Worm (Caenorhabditis elegans): ENCODE data around the gene ent-1.

ent-1 gene

ce11 chrIV:11623759-11624287, 31.4 kb downstream of the ent-1 start (continued):
- TF ChIP-seq mep-1 (tag; optimal IDR thresholded peaks at IDR 0.05) (no peak), ZK337.2 (GFP tag; IDR thresholded peaks at IDR 0.05) (no peak), egl-27 (tag; optimal IDR thresholded peaks at IDR 0.05) (no peak), daf-8 (GFP tag; IDR thresholded peaks at IDR 0.05) (no peak), rbr-2 (tag; optimal IDR thresholded peaks at IDR 0.05) (no peak), unc-62 (GFP tag; optimal IDR thresholded peaks at IDR 0.05 in 1 of 2) (peak in 1 of 2 experiments; percentile 88), unc-62 (tag; optimal IDR thresholded peaks at IDR 0.05) (no peak), nhr-28 (tag; optimal IDR thresholded peaks at IDR 0.05) (peak; percentile 61), lin-15B (tag; optimal IDR thresholded peaks at IDR 0.05) (no peak), nhr-10 (tag; optimal IDR thresholded peaks at IDR 0.05) (no peak), ceh-82 (tag; optimal IDR thresholded peaks at IDR 0.05) (no peak), F37D6.2 (tag; optimal IDR thresholded peaks at IDR 0.05) (no peak), jun-1 (tag; optimal IDR thresholded peaks at IDR 0.05) (no peak), Y105C5A.15 (GFP tag; IDR thresholded peaks at IDR 0.05) (no peak), pqm-1 (tag; optimal IDR thresholded peaks at IDR 0.05) (peak; percentile 65), tra-1 (GFP tag; IDR thresholded peaks at IDR 0.05) (no peak), hlh-11 (tag; optimal IDR thresholded peaks at IDR 0.05) (peak; percentile 59), ceh-62 (tag; optimal IDR thresholded peaks at IDR 0.05) (no peak), lsy-2 (tag; optimal IDR thresholded peaks at IDR 0.05) (no peak), lin-1 (GFP tag; IDR thresholded peaks at IDR 0.05) (no peak), ctbp-1 (GFP tag; IDR thresholded peaks at IDR 0.05) (no peak), mxl-3 (GFP tag; optimal IDR thresholded peaks at IDR 0.05) (no peak), php-3 (GFP tag; IDR thresholded peaks at IDR 0.05) (no peak), lim-7 (GFP tag; IDR thresholded peaks at IDR 0.05) (no peak)

ce11 chrIV:11623060-11623459, 32.2 kb downstream of the ent-1 start, which contains the start of gene lys-4:
Gene lys-4 (minus strand): TSS chrIV:11623174.
- no peak for TF ChIP-seq nhr-6 (tag; optimal IDR thresholded peaks at IDR 0.05)
- TF ChIP-seq vab-7 (GFP tag; IDR thresholded peaks at IDR 0.05) = no peak
- no peak for TF ChIP-seq ztf-11 (tag; optimal IDR thresholded peaks at IDR 0.05)
- no peak for TF ChIP-seq hif-1 (tag; optimal IDR thresholded peaks at IDR 0.05)
- TF ChIP-seq dmd-6 (GFP tag; IDR thresholded peaks at IDR 0.05) = peak; percentile 40
- TF ChIP-seq egl-27 (tag; optimal IDR thresholded peaks at IDR 0.05) = no peak
- peak; percentile 30 for TF ChIP-seq hlh-11 (tag; optimal IDR thresholded peaks at IDR 0.05)
- TF ChIP-seq ama-1 (optimal IDR thresholded peaks at IDR 0.05) = no peak
- TF ChIP-seq pqm-1 (tag; optimal IDR thresholded peaks at IDR 0.05) = no peak
- no peak for TF ChIP-seq daf-16 (GFP tag; optimal IDR thresholded peaks at IDR 0.05)
- peak; percentile 33 for TF ChIP-seq daf-16 (tag; optimal IDR thresholded peaks at IDR 0.05)
- TF ChIP-seq F37D6.2 (tag; optimal IDR thresholded peaks at IDR 0.05) = no peak
- no peak for TF ChIP-seq nhr-42 (GFP tag; IDR thresholded peaks at IDR 0.05)
- peak; percentile 36 for TF ChIP-seq nhr-28 (tag; optimal IDR thresholded peaks at IDR 0.05)
- TF ChIP-seq dve-1 (tag; optimal IDR thresholded peaks at IDR 0.05; ENCODE audit: insufficient read depth) = peak; percentile 42
- no peak for TF ChIP-seq zag-1 (tag; optimal IDR thresholded peaks at IDR 0.05)

ce11 chrIV:11622336-11622735, 32.9 kb downstream of the ent-1 start:
- TF ChIP-seq T26A8.4 (GFP tag; IDR thresholded peaks at IDR 0.05) (no peak), rbr-2 (tag; optimal IDR thresholded peaks at IDR 0.05) (no peak), hlh-11 (tag; optimal IDR thresholded peaks at IDR 0.05) (no peak), lin-29 (GFP tag; IDR thresholded peaks at IDR 0.05) (no peak), dve-1 (tag; optimal IDR thresholded peaks at IDR 0.05; ENCODE audit: insufficient read depth) (peak; percentile 2), mes-2 (tag; optimal IDR thresholded peaks at IDR 0.05; ENCODE audit: poor library complexity, severe bottlenecking) (no peak), ceh-82 (tag; optimal IDR thresholded peaks at IDR 0.05) (no peak), Y75B8A.6 (GFP tag; IDR thresholded peaks at IDR 0.05) (no peak), dmd-6 (GFP tag; IDR thresholded peaks at IDR 0.05) (no peak), mdt-29 (GFP tag; IDR thresholded peaks at IDR 0.05) (no peak), egl-27 (tag; optimal IDR thresholded peaks at IDR 0.05) (no peak), ceh-62 (tag; optimal IDR thresholded peaks at IDR 0.05) (no peak), duxl-1 (tag; optimal IDR thresholded peaks at IDR 0.05; ENCODE audit: poor library complexity) (no peak), daf-16 (GFP tag; optimal IDR thresholded peaks at IDR 0.05) (no peak), daf-16 (tag; optimal IDR thresholded peaks at IDR 0.05) (peak; percentile 61), fos-1 (tag; optimal IDR thresholded peaks at IDR 0.05) (no peak), unc-62 (GFP tag; optimal IDR thresholded peaks at IDR 0.05 in 1 of 2) (peak in 1 of 2 experiments; percentile 62), unc-62 (tag; optimal IDR thresholded peaks at IDR 0.05) (no peak)

Data from whole organism, L4 larva.